Fruit fly (Drosophila melanogaster) whole organism, wandering third instar larva: ENCODE results near the gene Zasp66.

Experiments used
- CG9705 ChIP-seq: fragments of 200-800 bp; sonication (Bioruptor generic); optimal IDR thresholded peaks from 2 replicates; lab custom pipeline; 2018; ENCODE audit warnings: missing biosample characterization, mild to moderate bottlenecking, missing genetic modification characterization
- Hnf4 ChIP-seq: fragments of 200-800 bp; sonication (Bioruptor generic); optimal IDR thresholded peaks from 2 replicates; lab custom pipeline; 2016; ENCODE audit warnings: missing biosample characterization, mild to moderate bottlenecking, missing genetic modification characterization
- Jra ChIP-seq: sonication (Bioruptor generic); optimal IDR thresholded peaks from 2 replicates; lab custom pipeline; 2016; ENCODE audit warnings: missing biosample characterization, missing genetic modification characterization
- Mio ChIP-seq: sonication (Bioruptor generic); optimal IDR thresholded peaks from 2 replicates; lab custom pipeline; 2016; ENCODE audit warnings: missing biosample characterization, missing genetic modification characterization
- OdsH ChIP-seq: fragments of 200-800 bp; sonication (Bioruptor generic); optimal IDR thresholded peaks from 2 replicates; lab custom pipeline; 2016; ENCODE audit warnings: missing biosample characterization, mild to moderate bottlenecking, missing genetic modification characterization
- Vsx2 ChIP-seq: fragments of 200-300, 225-300 bp; sonication (Bioruptor generic); optimal IDR thresholded peaks from 2 replicates; lab custom pipeline; 2018; ENCODE audit warnings: missing biosample characterization, missing genetic modification characterization; ENCODE audit not compliant: partially characterized antibody
- ey ChIP-seq: fragments of 200-800 bp; sonication (Bioruptor generic); optimal IDR thresholded peaks from 2 replicates; lab custom pipeline; 2016; ENCODE audit warnings: missing biosample characterization, missing genetic modification characterization
- psq ChIP-seq: fragments of 200-800 bp; sonication (Bioruptor generic); optimal IDR thresholded peaks from 3 replicates; lab custom pipeline; 2017; ENCODE audit warnings: missing biosample characterization, mild to moderate bottlenecking, missing genetic modification characterization, moderate library complexity
- sage ChIP-seq: fragments of 200-800 bp; sonication (Bioruptor generic); optimal IDR thresholded peaks from 2 replicates; lab custom pipeline; 2016; ENCODE audit warnings: missing biosample characterization, mild to moderate bottlenecking, missing genetic modification characterization

- no peak for TF ChIP-seq psq (GFP tag; lab: Kevin White, UChicago)
- no peak for TF ChIP-seq sage (GFP tag; lab: Kevin White, UChicago)
- no peak for TF ChIP-seq Hnf4 (GFP tag; lab: Kevin White, UChicago)
- no peak for TF ChIP-seq Vsx2
- TF ChIP-seq CG9705 (GFP tag; lab: Kevin White, UChicago), result no peak
- no peak for TF ChIP-seq ey (GFP tag; lab: Kevin White, UChicago)
- TF ChIP-seq Jra (GFP tag; lab: Kevin White, UChicago), result no peak
- TF ChIP-seq Mio, result no peak
- TF ChIP-seq OdsH (GFP tag; lab: Kevin White, UChicago), result no peak
Measured at dm6 chr3L:8655217-8655896, 31.2 kb downstream of the Zasp66 start.
